Fruit fly (Drosophila melanogaster) whole organism, embryonic: ENCODE measurements around the gene CG7634.

Experiments
- BtbVII ChIP-seq: fragments of 200-800 bp; sonication (Bioruptor generic); optimal IDR thresholded peaks from 3 replicates; lab custom pipeline; 2017; ENCODE audit warnings: missing biosample characterization, mild to moderate bottlenecking, missing genetic modification characterization
- C15 ChIP-seq: fragments of 200-800 bp; sonication (Bioruptor generic); IDR thresholded peaks from 3 replicates; pipeline ENCODE4 v1.3.6; 2022; ENCODE audit warnings: missing biosample characterization, missing genetic modification characterization
- CG10267 ChIP-seq: fragments of 200-800 bp; sonication (Bioruptor generic); optimal IDR thresholded peaks from 2 replicates; lab custom pipeline; 2018; ENCODE audit warnings: missing biosample characterization, mild to moderate bottlenecking, missing genetic modification characterization, moderate library complexity
- CG10565 ChIP-seq: fragments of 200-800 bp; sonication (Bioruptor generic); optimal IDR thresholded peaks from 3 replicates; lab custom pipeline; 2016; ENCODE audit warnings: missing biosample characterization, mild to moderate bottlenecking, missing genetic modification characterization
- CG11247 ChIP-seq: fragments of 200-800 bp; sonication (Bioruptor generic); IDR thresholded peaks from 2 replicates; pipeline ENCODE4 v1.3.6; 2022; ENCODE audit warnings: missing biosample characterization, missing genetic modification characterization
- CG11560 ChIP-seq: fragments of 200-800 bp; sonication (Bioruptor generic); IDR thresholded peaks from 3 replicates; pipeline ENCODE4 v1.3.6; 2022; ENCODE audit warnings: missing biosample characterization, missing genetic modification characterization
- CG12104 ChIP-seq: fragments of 200-800 bp; sonication (Bioruptor generic); optimal IDR thresholded peaks from 3 replicates; lab custom pipeline; 2016; ENCODE audit warnings: missing biosample characterization, missing genetic modification characterization
- CG15696 ChIP-seq: fragments of 200-800 bp; sonication (Bioruptor generic); optimal IDR thresholded peaks from 2 replicates; lab custom pipeline; 2019; ENCODE audit warnings: missing biosample characterization, mild to moderate bottlenecking, missing genetic modification characterization, moderate library complexity
- CG16813 ChIP-seq: fragments of 200-800 bp; sonication (Bioruptor generic); IDR thresholded peaks from 3 replicates; pipeline ENCODE4 v1.3.6; 2022; ENCODE audit warnings: missing biosample characterization, missing genetic modification characterization; ENCODE audit not compliant: partially characterized antibody
- CG16815 ChIP-seq: fragments of 200-800 bp; sonication (Bioruptor generic); optimal IDR thresholded peaks from 3 replicates; lab custom pipeline; 2017; ENCODE audit warnings: missing biosample characterization, mild to moderate bottlenecking, missing genetic modification characterization
- CG17612 ChIP-seq: fragments of 200-800 bp; sonication (Bioruptor generic); IDR thresholded peaks from 2 replicates; pipeline ENCODE4 v1.3.6; 2022; ENCODE audit warnings: missing biosample characterization, missing genetic modification characterization
- CG2199 ChIP-seq: fragments of 200-800 bp; sonication (Bioruptor generic); IDR thresholded peaks from 3 replicates; pipeline ENCODE4 v1.3.6; 2022; ENCODE audit warnings: missing biosample characterization, missing genetic modification characterization
- CG32772 ChIP-seq: fragments of 200-800 bp; sonication (Bioruptor generic); IDR thresholded peaks from 2 replicates; pipeline ENCODE4 v1.3.6; 2022; ENCODE audit warnings: missing biosample characterization, missing genetic modification characterization
- CG3726 ChIP-seq: fragments of 200-800 bp; sonication (Bioruptor generic); IDR thresholded peaks from 3 replicates; pipeline ENCODE4, ENCODE4 v1.3.6; 2022; ENCODE audit warnings: missing biosample characterization, missing genetic modification characterization
- CG6689 ChIP-seq: fragments of 200-800 bp; sonication (Bioruptor generic); IDR thresholded peaks from 2 replicates; pipeline ENCODE4 v1.3.6; 2022; ENCODE audit warnings: missing biosample characterization, missing genetic modification characterization
- CG8924 ChIP-seq: fragments of 200-800 bp; optimal IDR thresholded peaks from 3 replicates; lab custom pipeline; 2019; ENCODE audit warnings: missing biosample characterization, mild to moderate bottlenecking, missing genetic modification characterization, moderate library complexity
- CHES-1-like ChIP-seq: fragments of 200-800 bp; sonication (Bioruptor generic); optimal IDR thresholded peaks from 2 replicates; lab custom pipeline; 2016; ENCODE audit warnings: missing biosample characterization, missing genetic modification characterization
- CrebB ChIP-seq: fragments of 200-800 bp; sonication (Bioruptor generic); optimal IDR thresholded peaks from 3 replicates; lab custom pipeline; 2018; ENCODE audit warnings: missing biosample characterization, mild to moderate bottlenecking, missing genetic modification characterization
- Dip3 ChIP-seq: fragments of 200-800 bp; sonication (Bioruptor generic); optimal IDR thresholded peaks from 3 replicates; lab custom pipeline; 2016; ENCODE audit warnings: missing biosample characterization, missing genetic modification characterization
- Dll ChIP-seq: fragments of 200-800 bp; sonication (Bioruptor generic); IDR thresholded peaks from 4 replicates; pipeline ENCODE4 v1.3.6; 2022; ENCODE audit warnings: missing biosample characterization, missing genetic modification characterization; ENCODE audit not compliant: partially characterized antibody
- Drgx ChIP-seq: fragments of 200-800 bp; sonication (Bioruptor generic); IDR thresholded peaks from 2 replicates; pipeline ENCODE4 v1.3.6; 2022; ENCODE audit warnings: missing biosample characterization, missing genetic modification characterization
- ERR ChIP-seq: fragments of 200-800 bp; sonication (Bioruptor generic); optimal IDR thresholded peaks from 2 replicates; lab custom pipeline; 2016; ENCODE audit warnings: missing biosample characterization, missing genetic modification characterization
- Lpt ChIP-seq: fragments of >200 bp; optimal IDR thresholded peaks from 2 replicates; lab custom pipeline; 2018; ENCODE audit warnings: missing biosample characterization, missing genetic modification characterization
- Mad ChIP-seq: fragments of 200-800 bp; sonication (Bioruptor generic); optimal IDR thresholded peaks from 2 replicates; lab custom pipeline; 2016; ENCODE audit warnings: missing biosample characterization, missing genetic modification characterization
- Spps ChIP-seq: fragments of 200-800 bp; sonication (Bioruptor generic); optimal IDR thresholded peaks from 2 replicates; lab custom pipeline; 2018; ENCODE audit warnings: missing biosample characterization, mild to moderate bottlenecking, missing genetic modification characterization
- Tbp ChIP-seq: fragments of >200 bp; optimal IDR thresholded peaks from 2 replicates; lab custom pipeline; 2018; ENCODE audit warnings: missing biosample characterization, missing genetic modification characterization
- aop ChIP-seq: fragments of 200-800 bp; sonication (Bioruptor generic); IDR thresholded peaks from 2 replicates; pipeline ENCODE4 v1.3.6; 2022; ENCODE audit warnings: missing biosample characterization, missing genetic modification characterization
- az2 ChIP-seq: fragments of 200-800 bp; sonication (Bioruptor generic); optimal IDR thresholded peaks from 3 replicates; lab custom pipeline; 2016; ENCODE audit warnings: missing biosample characterization, missing genetic modification characterization
- cas ChIP-seq: fragments of 200-800 bp; sonication (Bioruptor generic); IDR thresholded peaks from 2 replicates; pipeline ENCODE4 v1.3.6; 2022; ENCODE audit warnings: missing biosample characterization, missing genetic modification characterization
- cg ChIP-seq: fragments of 200-800 bp; sonication (Bioruptor generic); optimal IDR thresholded peaks from 3 replicates; lab custom pipeline; 2019; ENCODE audit warnings: missing biosample characterization, mild to moderate bottlenecking, missing genetic modification characterization, moderate library complexity
- chinmo ChIP-seq: fragments of 200-800 bp; sonication (Bioruptor generic); IDR thresholded peaks from 4 replicates; pipeline ENCODE4 v1.3.6; 2022; ENCODE audit warnings: missing biosample characterization, missing genetic modification characterization; ENCODE audit not compliant: partially characterized antibody
- chm ChIP-seq: fragments of 200-800 bp; sonication (Bioruptor generic); IDR thresholded peaks from 2 replicates; pipeline ENCODE4 v1.3.6; 2022; ENCODE audit warnings: missing biosample characterization, missing genetic modification characterization
- chn ChIP-seq: fragments of 200-800 bp; sonication (Bioruptor generic); optimal IDR thresholded peaks from 2 replicates; lab custom pipeline; 2016; ENCODE audit warnings: missing biosample characterization, missing genetic modification characterization
- crp ChIP-seq, 2 experiments: fragments of 200-800 bp; sonication (Bioruptor generic); optimal IDR thresholded peaks; 2 replicates in 1 of 2; 3 replicates in 1 of 2; lab custom pipeline; 2017; ENCODE audit warnings: missing biosample characterization in 2 of 2, missing genetic modification characterization in 2 of 2, mild to moderate bottlenecking in 1 of 2, moderate library complexity in 1 of 2
- dati ChIP-seq: fragments of 200-800 bp; sonication (Bioruptor generic); IDR thresholded peaks from 2 replicates; pipeline ENCODE4 v1.3.6; 2022; ENCODE audit warnings: missing biosample characterization, missing genetic modification characterization
- grn ChIP-seq: fragments of 200-800 bp; sonication (Bioruptor generic); optimal IDR thresholded peaks from 3 replicates; lab custom pipeline; 2017; ENCODE audit warnings: missing biosample characterization, missing genetic modification characterization
- gsb ChIP-seq: fragments of 200-800 bp; sonication (Bioruptor generic); IDR thresholded peaks from 2 replicates; pipeline ENCODE4 v1.3.6; 2022; ENCODE audit warnings: missing biosample characterization, missing genetic modification characterization
- hbn ChIP-seq: fragments of 200-800 bp; sonication (Bioruptor generic); IDR thresholded peaks from 2 replicates; pipeline ENCODE4 v1.3.6; 2022; ENCODE audit warnings: missing biosample characterization, missing genetic modification characterization; ENCODE audit not compliant: partially characterized antibody
- mirr ChIP-seq: fragments of 200-800 bp; sonication (Bioruptor generic); optimal IDR thresholded peaks from 3 replicates; lab custom pipeline; 2018; ENCODE audit warnings: missing biosample characterization, mild to moderate bottlenecking, missing genetic modification characterization
- salm ChIP-seq: fragments of 200-800 bp; sonication (Bioruptor generic); optimal IDR thresholded peaks from 2 replicates; lab custom pipeline; 2018; ENCODE audit warnings: missing biosample characterization, mild to moderate bottlenecking, missing genetic modification characterization
- sens-2 ChIP-seq: fragments of 200-800 bp; sonication (Bioruptor generic); IDR thresholded peaks from 2 replicates; pipeline ENCODE4 v1.3.6; 2022; ENCODE audit warnings: missing biosample characterization, missing genetic modification characterization
- shn ChIP-seq: fragments of 200-800 bp; sonication (Bioruptor generic); optimal IDR thresholded peaks from 3 replicates; lab custom pipeline; 2016; ENCODE audit warnings: missing biosample characterization, missing genetic modification characterization
- slp2 ChIP-seq: fragments of 200-800 bp; sonication (Bioruptor generic); optimal IDR thresholded peaks from 2 replicates; lab custom pipeline; 2016; ENCODE audit warnings: missing biosample characterization, missing genetic modification characterization
- tap ChIP-seq: fragments of 200-800 bp; optimal IDR thresholded peaks from 3 replicates; lab custom pipeline; 2019; ENCODE audit warnings: missing biosample characterization, mild to moderate bottlenecking, missing genetic modification characterization, moderate library complexity
- tio ChIP-seq: fragments of 200-800 bp; sonication (Bioruptor generic); optimal IDR thresholded peaks from 2 replicates; lab custom pipeline; 2017; ENCODE audit warnings: missing biosample characterization, missing genetic modification characterization, inconsistent platforms
- ttk ChIP-seq: fragments of 200-800 bp; sonication (Bioruptor generic); IDR thresholded peaks from 2 replicates; pipeline ENCODE4 v2.1.2; 2022; ENCODE audit warnings: missing biosample characterization, missing genetic modification characterization
- tx ChIP-seq: fragments of 200-800 bp; sonication (Bioruptor generic); optimal IDR thresholded peaks from 2 replicates; lab custom pipeline; 2016; ENCODE audit warnings: missing biosample characterization, missing genetic modification characterization
- wor ChIP-seq: fragments of 200-800 bp; sonication (Bioruptor generic); IDR thresholded peaks from 2 replicates; pipeline ENCODE4 v1.3.6; 2022; ENCODE audit warnings: missing biosample characterization, missing genetic modification characterization
- zen2 ChIP-seq: fragments of 200-800 bp; sonication (Bioruptor generic); IDR thresholded peaks from 3 replicates; pipeline ENCODE4 v1.3.6; 2022; ENCODE audit warnings: missing biosample characterization, missing genetic modification characterization; ENCODE audit not compliant: partially characterized antibody

The CG7634 gene

dm6 chr3L:21539245-21540196 is 25.7 kb upstream of the CG7634 start, which contains the start of the genes COX8 and VhaM9.7-b (continued):
- no peak for TF ChIP-seq Drgx (GFP tag; lab: Robert Waterston, UW)
- peak in 1 of 2 experiments; percentile 58 for TF ChIP-seq crp (GFP tag; optimal IDR thresholded peaks at IDR 0.05; lab: Kevin White, UChicago)
- peak; percentile 57; the same call in 1 of the 3 replicates for TF ChIP-seq CG2199 (GFP tag; lab: Robert Waterston, UW)
- TF ChIP-seq salm (tag; lab: Kevin White, UChicago) = no peak
- no peak for TF ChIP-seq wor (GFP tag; lab: Robert Waterston, UW)
- no peak for TF ChIP-seq CG8924 (tag; lab: Kevin White, UChicago)
- no peak for TF ChIP-seq tap (tag; lab: Kevin White, UChicago)
- no peak for TF ChIP-seq Lpt (GFP tag; lab: Kevin White, UChicago)
- TF ChIP-seq CG10267 (tag; lab: Kevin White, UChicago) = peak; percentile 62
- TF ChIP-seq CHES-1-like = peak; percentile 48
- no peak for TF ChIP-seq C15 (GFP tag; lab: Robert Waterston, UW)
- TF ChIP-seq CG17612 (GFP tag; lab: Robert Waterston, UW) = no peak
- TF ChIP-seq CG11560 (tag; lab: Robert Waterston, UW) = no peak
- peak; percentile 55 for TF ChIP-seq chn
- TF ChIP-seq ttk (GFP tag; lab: Robert Waterston, UW) = no peak
- TF ChIP-seq CG11247 (GFP tag; lab: Robert Waterston, UW) = no peak
- TF ChIP-seq CG3726 (GFP tag; lab: Robert Waterston, UW) = no peak
- no peak for TF ChIP-seq dati
- no peak for TF ChIP-seq gsb (GFP tag; lab: Robert Waterston, UW)
- TF ChIP-seq az2 (GFP tag; lab: Kevin White, UChicago) = peak; percentile 57
- no peak for TF ChIP-seq CG10565 (GFP tag; lab: Kevin White, UChicago)
- TF ChIP-seq tio = peak; percentile 27
- peak; percentile 11; the same call in 1 of the 2 replicates for TF ChIP-seq aop (GFP tag; lab: Robert Waterston, UW)
- peak; percentile 45 for TF ChIP-seq CG16815 (GFP tag; lab: Kevin White, UChicago)
- peak; percentile 80 for TF ChIP-seq Dll
- peak; percentile 52 for TF ChIP-seq shn (GFP tag; lab: Kevin White, UChicago)
- no peak for TF ChIP-seq Mad (GFP tag; lab: Kevin White, UChicago)
- TF ChIP-seq tx (GFP tag; lab: Kevin White, UChicago) = peak; percentile 25
- TF ChIP-seq CG32772 = no peak; the same call in 1 of the 2 replicates
- TF ChIP-seq ERR (GFP tag; lab: Kevin White, UChicago) = no peak
- peak; percentile 43 for TF ChIP-seq CG15696
- peak; percentile 80 for TF ChIP-seq CG16813 (GFP tag; lab: Robert Waterston, UW)
- peak; percentile 51; the same call in 1 of the 3 replicates for TF ChIP-seq zen2
- no peak for TF ChIP-seq BtbVII
- TF ChIP-seq Spps (tag; lab: Kevin White, UChicago) = no peak
- TF ChIP-seq cas (GFP tag; lab: Robert Waterston, UW) = no peak
- 0 out of 4 replicates have a peak, but pooled peaks have one; percentile 63 for TF ChIP-seq chinmo
- TF ChIP-seq sens-2 (GFP tag; lab: Robert Waterston, UW) = no peak
- peak; percentile 95 for TF ChIP-seq CG6689 (GFP tag; lab: Robert Waterston, UW)
- TF ChIP-seq cg (GFP tag; lab: Kevin White, UChicago) = no peak
- no peak for TF ChIP-seq chm (GFP tag; lab: Robert Waterston, UW)
- peak; percentile 2 for TF ChIP-seq slp2
- peak; percentile 41 for TF ChIP-seq CG12104 (GFP tag; lab: Kevin White, UChicago)
- TF ChIP-seq hbn (GFP tag; lab: Robert Waterston, UW) = peak; percentile 53
- TF ChIP-seq Dip3 (GFP tag; lab: Kevin White, UChicago) = peak; percentile 13
- TF ChIP-seq CrebB = no peak
- no peak for TF ChIP-seq grn (GFP tag; lab: Kevin White, UChicago)
- TF ChIP-seq Tbp = no peak
- no peak for TF ChIP-seq mirr (GFP tag; lab: Kevin White, UChicago)
